Fruit fly (Drosophila melanogaster) whole organism, prepupa: ENCODE results near the gene zye.

ENCODE experiments used
- CG1621 ChIP-seq: fragments of 200-800 bp; sonication (Bioruptor generic); optimal IDR thresholded peaks from 3 replicates; lab custom pipeline; 2018; ENCODE audit warnings: missing biosample characterization, mild to moderate bottlenecking, missing genetic modification characterization
- CG16779 ChIP-seq: fragments of 200-800 bp; sonication (Bioruptor generic); optimal IDR thresholded peaks from 3 replicates; lab custom pipeline; 2017; ENCODE audit warnings: missing biosample characterization, mild to moderate bottlenecking, missing genetic modification characterization
- CG34406 ChIP-seq: fragments of 200-800 bp; sonication (Bioruptor generic); optimal IDR thresholded peaks from 3 replicates; lab custom pipeline; 2016; ENCODE audit warnings: missing biosample characterization, missing genetic modification characterization
- CG6276 ChIP-seq: fragments of 200-800 bp; sonication (Bioruptor generic); optimal IDR thresholded peaks from 2 replicates; lab custom pipeline; 2017; ENCODE audit warnings: missing biosample characterization, mild to moderate bottlenecking, missing genetic modification characterization
- CG9139 ChIP-seq: fragments of 200-800 bp; sonication (Bioruptor generic); optimal IDR thresholded peaks from 3 replicates; lab custom pipeline; 2017; ENCODE audit warnings: missing biosample characterization, mild to moderate bottlenecking, missing genetic modification characterization
- Eip93F ChIP-seq: fragments of 200-800 bp; sonication (Bioruptor generic); optimal IDR thresholded peaks from 2 replicates; lab custom pipeline; 2016; ENCODE audit warnings: missing biosample characterization, mild to moderate bottlenecking, missing genetic modification characterization
- Gug ChIP-seq: fragments of 200-800 bp; sonication (Bioruptor generic); IDR thresholded peaks from 2 replicates; pipeline ENCODE4 v1.3.6; 2022; ENCODE audit warnings: missing biosample characterization, missing genetic modification characterization
- OdsH ChIP-seq: fragments of 200-800 bp; sonication (Bioruptor generic); optimal IDR thresholded peaks from 3 replicates; lab custom pipeline; 2016; ENCODE audit warnings: missing biosample characterization, missing genetic modification characterization
- salr ChIP-seq, 2 experiments: fragments of 200-800 bp; sonication (Bioruptor generic); optimal IDR thresholded peaks; 3 replicates each; lab custom pipeline; 2016 to 2018; ENCODE audit warnings: missing biosample characterization in 2 of 2, missing genetic modification characterization in 2 of 2, mild to moderate bottlenecking in 1 of 2

DNA sequence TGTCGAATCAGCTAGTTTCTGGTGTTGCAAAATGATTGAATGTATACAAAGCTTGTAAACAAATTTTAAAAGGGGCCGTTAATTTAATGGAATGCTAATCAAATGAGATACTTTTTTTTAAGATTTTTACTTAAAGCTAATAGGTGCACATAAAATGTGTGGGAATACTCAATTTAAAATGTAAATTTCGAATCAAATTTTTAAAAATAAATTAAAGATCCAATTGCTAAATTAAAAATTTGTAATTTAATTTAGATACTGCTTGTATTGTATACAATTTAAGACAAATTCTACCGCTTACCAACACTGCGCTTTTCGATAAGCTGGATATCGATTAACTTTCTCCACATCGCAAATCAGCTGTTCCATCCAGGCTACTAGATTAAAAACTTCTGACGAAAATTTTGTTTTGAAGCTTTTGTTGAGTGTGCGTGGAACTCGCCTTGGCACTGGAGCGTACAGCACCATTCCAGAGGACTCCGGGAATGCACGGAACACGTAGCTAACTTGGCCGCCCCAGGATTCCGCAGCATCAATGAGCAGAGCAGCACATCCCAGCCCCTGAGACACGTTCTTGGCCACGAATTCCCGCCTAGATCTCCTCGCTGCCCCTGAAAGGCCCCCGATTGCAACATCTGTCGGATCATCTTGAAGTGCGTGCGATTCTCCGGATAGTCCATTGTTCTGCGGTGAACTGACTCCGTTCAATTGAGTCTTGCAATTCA lies 29.2 kb upstream of the zye start, which contains the start of the genes CG5498 and fbl:
- TF ChIP-seq CG16779 (tag; lab: Kevin White, UChicago) = no peak
- peak; percentile 24 for TF ChIP-seq CG9139
- TF ChIP-seq salr (GFP tag; optimal IDR thresholded peaks at IDR 0.05; lab: Kevin White, UChicago) = peak in 1 of 2 experiments; percentile 76
- no peak for TF ChIP-seq CG6276 (GFP tag; lab: Kevin White, UChicago)
- TF ChIP-seq CG34406 (GFP tag; lab: Kevin White, UChicago) = peak; percentile 80
- 0 out of 2 replicates have a peak, but pooled peaks have one; percentile 43 for TF ChIP-seq Gug (GFP tag; lab: Robert Waterston, UW)
- no peak for TF ChIP-seq Eip93F (GFP tag; lab: Kevin White, UChicago)
- peak; percentile 75 for TF ChIP-seq OdsH (GFP tag; lab: Kevin White, UChicago)
- TF ChIP-seq CG1621 (tag; lab: Kevin White, UChicago) = no peak
